Worm (Caenorhabditis elegans) whole organism, L4 larva: Measurements from ENCODE around the gene nspc-7.

Source experiments
- D1046.2 ChIP-seq: fragments of 200-800 bp; sonication (Bioruptor generic); IDR thresholded peaks from 2 replicates; pipeline ENCODE4 v1.3.6; 2022; ENCODE audit warnings: missing genetic modification characterization, missing compliant biosample characterization
- F10B5.3 ChIP-seq: sonication (generic microtip); optimal IDR thresholded peaks from 2 replicates; lab custom pipeline; 2016; ENCODE audit warnings: mild to moderate bottlenecking, missing genetic modification characterization, missing compliant biosample characterization
- F26F4.8 ChIP-seq: fragments of 200-800 bp; sonication (Bioruptor generic); conservative IDR thresholded peaks from 2 replicates; pipeline ENCODE4 v1.3.6; 2022; ENCODE audit warnings: missing genetic modification characterization, missing compliant biosample characterization
- F44E2.7 ChIP-seq: fragments of 200-800 bp; sonication (Bioruptor generic); IDR thresholded peaks from 2 replicates; pipeline ENCODE4 v2.1.2; 2022; ENCODE audit warnings: missing genetic modification characterization, missing compliant biosample characterization
- F49E8.2 ChIP-seq: sonication (generic microtip); optimal IDR thresholded peaks from 2 replicates; lab custom pipeline; 2016; ENCODE audit warnings: missing compliant biosample characterization, mild to moderate bottlenecking, missing genetic modification characterization, borderline replicate concordance
- R02D3.7 ChIP-seq: fragments of 150-350 bp; sonication (generic microtip); optimal IDR thresholded peaks from 3 replicates; lab custom pipeline; 2014; ENCODE audit warnings: missing biosample characterization, missing genetic modification characterization
- Y5F2A.4 ChIP-seq: fragments of 200-800 bp; sonication (Bioruptor generic); optimal IDR thresholded peaks from 2 replicates; lab custom pipeline; 2018; ENCODE audit warnings: mild to moderate bottlenecking, missing genetic modification characterization, missing compliant biosample characterization
- Y75B8A.6 ChIP-seq: fragments of 200-800 bp; sonication (Bioruptor generic); IDR thresholded peaks from 2 replicates; pipeline ENCODE4 v1.3.6; 2022; ENCODE audit warnings: missing genetic modification reagents, missing genetic modification characterization, missing compliant biosample characterization
- ZK337.2 ChIP-seq: fragments of 200-800 bp; sonication (Bioruptor generic); IDR thresholded peaks from 2 replicates; pipeline ENCODE4 v1.3.6; 2022; ENCODE audit warnings: missing genetic modification reagents, missing genetic modification characterization, missing compliant biosample characterization
- ZK546.5 ChIP-seq, 2 experiments: sonication (generic microtip); optimal IDR thresholded peaks; 2 replicates each; lab custom pipeline; 2017; ENCODE audit warnings: missing biosample characterization in 2 of 2, missing genetic modification characterization in 2 of 2
- aha-1 ChIP-seq: fragments of 150-350 bp; peaks from one replicate; lab custom pipeline; 2014; ENCODE audit warnings: missing biosample characterization, missing genetic modification characterization
- attf-4 ChIP-seq: sonication (generic microtip); optimal IDR thresholded peaks from 3 replicates; lab custom pipeline; 2017; ENCODE audit warnings: missing biosample characterization, missing genetic modification characterization
- ceh-28 ChIP-seq: fragments of 150-350 bp; optimal IDR thresholded peaks from 2 replicates; lab custom pipeline; 2014; ENCODE audit warnings: missing biosample characterization, missing genetic modification reagents, missing genetic modification characterization
- ceh-32 ChIP-seq: sonication (generic microtip); optimal IDR thresholded peaks from 2 replicates; lab custom pipeline; 2016; ENCODE audit warnings: mild to moderate bottlenecking, missing genetic modification characterization, missing compliant biosample characterization; ENCODE audit not compliant: poor library complexity
- ceh-44 ChIP-seq: fragments of 200-800 bp; sonication (Bioruptor generic); IDR thresholded peaks from 2 replicates; pipeline ENCODE4 v1.3.6; 2022; ENCODE audit warnings: missing genetic modification reagents, missing genetic modification characterization, missing compliant biosample characterization
- ceh-62 ChIP-seq: sonication (generic microtip); optimal IDR thresholded peaks from 2 replicates; lab custom pipeline; 2017; ENCODE audit warnings: missing biosample characterization, missing genetic modification characterization
- daf-12 ChIP-seq: fragments of 150-350 bp; optimal IDR thresholded peaks from 2 replicates; lab custom pipeline; 2014; ENCODE audit warnings: missing biosample characterization, missing genetic modification reagents, missing genetic modification characterization
- dmd-8 ChIP-seq: fragments of 200-800 bp; sonication (Bioruptor generic); IDR thresholded peaks from 2 replicates; pipeline ENCODE4 v1.3.6; 2022; ENCODE audit warnings: missing genetic modification characterization, missing compliant biosample characterization
- dmd-9 ChIP-seq: fragments of 200-800 bp; sonication (Bioruptor generic); IDR thresholded peaks from 2 replicates; pipeline ENCODE4 v1.3.6; 2022; ENCODE audit warnings: missing genetic modification reagents, missing genetic modification characterization, missing compliant biosample characterization
- dpl-1 ChIP-seq: fragments of 150-350 bp; optimal IDR thresholded peaks from 2 replicates; lab custom pipeline; 2014; ENCODE audit warnings: missing biosample characterization, missing genetic modification reagents, missing genetic modification characterization
- dve-1 ChIP-seq: sonication (generic microtip); optimal IDR thresholded peaks from 2 replicates; lab custom pipeline; 2017; ENCODE audit warnings: antibody characterized with exemption, mild to moderate bottlenecking, missing genetic modification characterization, missing compliant biosample characterization; ENCODE audit not compliant: insufficient read depth
- egl-43 ChIP-seq: fragments of 200-800 bp; sonication (Bioruptor generic); IDR thresholded peaks from 2 replicates; pipeline ENCODE4 v1.3.6; 2022; ENCODE audit warnings: missing genetic modification reagents, missing genetic modification characterization, missing compliant biosample characterization
- fkh-10 ChIP-seq: fragments of 150-350 bp; optimal IDR thresholded peaks from 2 replicates; lab custom pipeline; 2014; ENCODE audit warnings: missing biosample characterization, missing genetic modification reagents, missing genetic modification characterization
- fos-1 ChIP-seq: fragments of 150-350 bp; optimal IDR thresholded peaks from 2 replicates; lab custom pipeline; 2014; ENCODE audit warnings: missing biosample characterization, missing genetic modification characterization
- lim-7 ChIP-seq: fragments of 200-800 bp; sonication (Bioruptor generic); IDR thresholded peaks from 2 replicates; pipeline ENCODE4 v1.3.6; 2022; ENCODE audit warnings: missing genetic modification characterization, missing compliant biosample characterization
- lin-1 ChIP-seq: fragments of 200-800 bp; sonication (Bioruptor generic); IDR thresholded peaks from 2 replicates; pipeline ENCODE4 v1.3.6; 2022; ENCODE audit warnings: missing genetic modification reagents, missing genetic modification characterization, missing compliant biosample characterization
- lin-38 ChIP-seq: fragments of 200-800 bp; sonication (Bioruptor generic); IDR thresholded peaks from 2 replicates; pipeline ENCODE4 v1.3.6; 2022; ENCODE audit warnings: missing genetic modification reagents, missing genetic modification characterization, missing compliant biosample characterization
- lsy-2 ChIP-seq, 2 experiments: fragments of 150-350 bp in 1 of 2; sonication (generic microtip) in 1 of 2; optimal IDR thresholded peaks; 2 replicates each; lab custom pipeline; 2014 to 2017; ENCODE audit warnings: missing biosample characterization in 2 of 2, missing genetic modification characterization in 2 of 2
- mxl-3 ChIP-seq: fragments of 200-800 bp; sonication (Bioruptor generic); optimal IDR thresholded peaks from 2 replicates; lab custom pipeline; 2018; ENCODE audit warnings: mild to moderate bottlenecking, missing genetic modification characterization, missing compliant biosample characterization
- nhr-102 ChIP-seq: sonication (generic microtip); optimal IDR thresholded peaks from 2 replicates; lab custom pipeline; 2016; ENCODE audit warnings: mild to moderate bottlenecking, missing genetic modification characterization, moderate library complexity, missing compliant biosample characterization
- nhr-11 ChIP-seq: fragments of 150-350 bp; optimal IDR thresholded peaks from 2 replicates; lab custom pipeline; 2014; ENCODE audit warnings: missing biosample characterization, missing genetic modification characterization
- nhr-237 ChIP-seq: sonication (generic microtip); optimal IDR thresholded peaks from 2 replicates; lab custom pipeline; 2017; ENCODE audit warnings: missing biosample characterization, missing genetic modification characterization
- nhr-28 ChIP-seq: fragments of 150-350 bp; optimal IDR thresholded peaks from 2 replicates; lab custom pipeline; 2014; ENCODE audit warnings: missing biosample characterization, missing genetic modification characterization
- nhr-41 ChIP-seq: fragments of 200-800 bp; sonication (Bioruptor generic); IDR thresholded peaks from 2 replicates; pipeline ENCODE4 v1.3.6; 2022; ENCODE audit warnings: missing genetic modification reagents, missing genetic modification characterization, missing compliant biosample characterization
- nhr-42 ChIP-seq: fragments of 200-800 bp; sonication (Bioruptor generic); IDR thresholded peaks from 2 replicates; pipeline ENCODE4 v1.3.6; 2022; ENCODE audit warnings: missing genetic modification characterization, missing compliant biosample characterization
- nhr-48 ChIP-seq: sonication (generic microtip); optimal IDR thresholded peaks from 2 replicates; lab custom pipeline; 2016; ENCODE audit warnings: mild to moderate bottlenecking, missing genetic modification characterization, missing compliant biosample characterization
- nhr-6 ChIP-seq: fragments of 150-350 bp; optimal IDR thresholded peaks from 2 replicates; lab custom pipeline; 2014; ENCODE audit warnings: missing biosample characterization, missing genetic modification characterization
- pha-4 ChIP-seq, 2 experiments: fragments of 150-350 bp in 1 of 2; fragments of 200-800 bp in 1 of 2; sonication (Bioruptor generic) in 1 of 2; IDR thresholded peaks in 1 of 2; optimal IDR thresholded peaks in 1 of 2; 2 replicates each; pipeline versions ENCODE4 v1.3.6 to Lab custom; 2014 to 2022; ENCODE audit warnings: missing genetic modification characterization in 2 of 2, missing genetic modification reagents in 2 of 2, missing biosample characterization in 1 of 2, missing compliant biosample characterization in 1 of 2
- php-3 ChIP-seq: fragments of 200-800 bp; sonication (Bioruptor generic); IDR thresholded peaks from 2 replicates; pipeline ENCODE4 v1.3.6; 2022; ENCODE audit warnings: missing genetic modification reagents, missing genetic modification characterization, missing compliant biosample characterization
- pqm-1 ChIP-seq: sonication (generic microtip); optimal IDR thresholded peaks from 2 replicates; lab custom pipeline; 2017; ENCODE audit warnings: missing biosample characterization, missing genetic modification characterization
- sdz-12 ChIP-seq: fragments of 200-800 bp; sonication (Bioruptor generic); optimal IDR thresholded peaks from 2 replicates; lab custom pipeline; 2018; ENCODE audit warnings: mild to moderate bottlenecking, missing genetic modification characterization, missing compliant biosample characterization
- snpc-1.2 ChIP-seq: fragments of 200-800 bp; sonication (Bioruptor generic); IDR thresholded peaks from 2 replicates; pipeline ENCODE4 v1.3.6; 2022; ENCODE audit warnings: missing genetic modification reagents, missing genetic modification characterization, missing compliant biosample characterization
- spr-1 ChIP-seq: sonication (generic microtip); optimal IDR thresholded peaks from 2 replicates; lab custom pipeline; 2016; ENCODE audit warnings: mild to moderate bottlenecking, missing genetic modification characterization, missing compliant biosample characterization
- spr-3 ChIP-seq: fragments of 200-800 bp; sonication (Bioruptor generic); optimal IDR thresholded peaks from 2 replicates; lab custom pipeline; 2018; ENCODE audit warnings: mild to moderate bottlenecking, missing genetic modification characterization, missing compliant biosample characterization
- tra-1 ChIP-seq: fragments of 200-800 bp; sonication (Bioruptor generic); IDR thresholded peaks from 2 replicates; pipeline ENCODE4 v1.3.6; 2022; ENCODE audit warnings: missing genetic modification reagents, missing genetic modification characterization, missing compliant biosample characterization
- unc-130 ChIP-seq: sonication (generic microtip); optimal IDR thresholded peaks from 2 replicates; lab custom pipeline; 2016; ENCODE audit warnings: missing genetic modification reagents, missing genetic modification characterization, missing compliant biosample characterization
- zag-1 ChIP-seq: fragments of 150-350 bp; optimal IDR thresholded peaks from 2 replicates; lab custom pipeline; 2014; ENCODE audit warnings: missing biosample characterization, missing genetic modification characterization
- zfp-3 ChIP-seq: fragments of 200-800 bp; sonication (Bioruptor generic); conservative IDR thresholded peaks from 2 replicates; pipeline ENCODE4 v1.3.6; 2022; ENCODE audit warnings: missing genetic modification reagents, missing genetic modification characterization, missing compliant biosample characterization
- zip-11 ChIP-seq: fragments of 200-800 bp; sonication (Bioruptor generic); IDR thresholded peaks from 2 replicates; pipeline ENCODE4 v1.3.6; 2022; ENCODE audit warnings: missing genetic modification characterization, missing compliant biosample characterization
- zip-2 ChIP-seq: fragments of 150-350 bp; optimal IDR thresholded peaks from 2 replicates; lab custom pipeline; 2014; ENCODE audit warnings: missing biosample characterization, missing genetic modification characterization
- ztf-11 ChIP-seq: fragments of 150-350 bp; optimal IDR thresholded peaks from 2 replicates; lab custom pipeline; 2014; ENCODE audit warnings: missing biosample characterization, missing genetic modification characterization
- ztf-7 ChIP-seq: fragments of 150-350 bp; optimal IDR thresholded peaks from 2 replicates; lab custom pipeline; 2014; ENCODE audit warnings: missing biosample characterization, missing genetic modification characterization

Gene nspc-7

DNA sequence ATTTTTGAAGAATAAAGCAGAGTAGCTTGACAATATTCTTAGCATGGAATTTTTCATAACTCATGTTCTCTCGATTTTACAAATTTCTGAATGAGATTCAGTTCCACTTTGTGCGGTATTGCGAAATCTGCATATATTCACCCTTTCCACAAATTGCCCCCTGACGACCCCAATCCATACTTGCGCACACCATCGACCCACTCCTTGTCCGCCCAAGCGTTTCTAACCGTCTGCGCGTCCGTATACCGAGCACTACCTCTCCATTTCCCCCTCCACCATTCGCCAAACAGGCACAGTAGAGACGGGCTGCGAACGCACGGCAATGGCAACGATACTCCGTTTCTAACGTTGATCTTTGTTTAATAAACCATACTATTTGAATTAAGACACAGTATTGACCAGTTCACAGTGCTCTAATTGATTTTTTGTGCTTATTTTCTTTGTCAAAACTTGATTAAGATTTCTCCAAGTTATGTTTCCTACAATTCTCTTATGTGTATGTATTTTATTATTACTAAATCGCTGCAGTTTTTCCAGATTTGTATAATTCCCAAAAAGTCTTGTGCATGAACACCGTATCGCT lies 15.0 kb downstream of the nspc-7 start, which contains the start of gene utx-1 (continued):
- TF ChIP-seq nhr-28 (tag; lab: Kevin White, UChicago) (no peak), D1046.2 (no peak), ceh-28 (no peak), spr-1 (no peak), Y75B8A.6 (GFP tag; lab: Robert Waterston, UW) (no peak), nhr-48 (tag; lab: Kevin White, UChicago) (no peak), attf-4 (tag; lab: Kevin White, UChicago) (no peak), fos-1 (tag; lab: Kevin White, UChicago) (no peak), snpc-1.2 (GFP tag; lab: Robert Waterston, UW) (no peak), unc-130 (GFP tag; lab: Kevin White, UChicago) (no peak), spr-3 (no peak), fkh-10 (GFP tag; lab: Kevin White, UChicago) (no peak), lin-1 (GFP tag; lab: Robert Waterston, UW) (no peak), ceh-62 (tag; lab: Kevin White, UChicago) (no peak), ZK546.5 (tag; optimal IDR thresholded peaks at IDR 0.05; lab: Kevin White, UChicago) (no peak), F26F4.8 (GFP tag; lab: Robert Waterston, UW) (no peak), nhr-102 (tag; lab: Kevin White, UChicago) (peak; percentile 31), lsy-2 (tag; optimal IDR thresholded peaks at IDR 0.05; lab: Kevin White, UChicago) (peak in 1 of 2 experiments; percentile 10), zip-2 (tag; lab: Kevin White, UChicago) (no peak), nhr-41 (GFP tag; lab: Robert Waterston, UW) (no peak), tra-1 (no peak), ceh-44 (GFP tag; lab: Robert Waterston, UW) (no peak), sdz-12 (no peak), pha-4 (GFP tag; IDR thresholded peaks at IDR 0.05; lab: Robert Waterston, UW) (no peak), pha-4 (tag; optimal IDR thresholded peaks at IDR 0.05; lab: Kevin White, UChicago) (no peak), pqm-1 (tag; lab: Kevin White, UChicago) (no peak), zag-1 (tag; lab: Kevin White, UChicago) (no peak), zfp-3 (no peak), lin-38 (no peak), egl-43 (GFP tag; lab: Robert Waterston, UW) (0 out of 2 replicates have a peak, but pooled peaks have one; percentile 8), dpl-1 (GFP tag; lab: Kevin White, UChicago) (no peak), nhr-237 (no peak), nhr-42 (no peak), daf-12 (no peak), Y5F2A.4 (GFP tag; lab: Kevin White, UChicago) (no peak), F10B5.3 (no peak), aha-1 (tag; lab: Kevin White, UChicago) (peak; percentile 77), ZK337.2 (GFP tag; lab: Robert Waterston, UW) (no peak), R02D3.7 (no peak), F49E8.2 (tag; lab: Kevin White, UChicago) (no peak), nhr-11 (tag; lab: Kevin White, UChicago) (no peak), ztf-11 (tag; lab: Kevin White, UChicago) (no peak), lim-7 (GFP tag; lab: Robert Waterston, UW) (no peak), php-3 (no peak), zip-11 (GFP tag; lab: Robert Waterston, UW) (no peak), F44E2.7 (no peak), mxl-3 (GFP tag; lab: Kevin White, UChicago) (peak; percentile 2), ztf-7 (tag; lab: Kevin White, UChicago) (no peak), dmd-9 (GFP tag; lab: Robert Waterston, UW) (no peak), ceh-32 (no peak), dmd-8 (GFP tag; lab: Robert Waterston, UW) (no peak), nhr-6 (tag; lab: Kevin White, UChicago) (peak; percentile 18), dve-1 (tag; lab: Kevin White, UChicago) (peak; percentile 10)
